Worm (Caenorhabditis elegans) whole organism, mixed stage, embryonic: ENCODE data around the gene F13H8.1.
A peak's percentile ranks its signal among the peaks of the same experiment; 100 is the strongest.

Experiments used
- ces-1 ChIP-seq: fragments of 150-350 bp; optimal IDR thresholded peaks from 2 replicates; lab custom pipeline; 2014; ENCODE audit warnings: missing biosample characterization, missing genetic modification reagents, missing genetic modification characterization
- cnd-1 ChIP-seq: fragments of 200-800 bp; sonication (Bioruptor generic); optimal IDR thresholded peaks from 2 replicates; lab custom pipeline; 2018; ENCODE audit warnings: mild to moderate bottlenecking, missing genetic modification characterization, missing compliant biosample characterization
- lsy-2 ChIP-seq: fragments of 150-350 bp; optimal IDR thresholded peaks from 2 replicates; lab custom pipeline; 2014; ENCODE audit warnings: missing biosample characterization, missing genetic modification characterization
- nhr-237 ChIP-seq: fragments of 150-350 bp; optimal IDR thresholded peaks from 2 replicates; lab custom pipeline; 2014; ENCODE audit warnings: missing biosample characterization, missing genetic modification characterization
- nhr-28 ChIP-seq: fragments of 150-350 bp; optimal IDR thresholded peaks from 2 replicates; lab custom pipeline; 2014; ENCODE audit warnings: missing biosample characterization, missing genetic modification characterization

- TF ChIP-seq lsy-2 (tag; lab: Kevin White, UChicago) (peak; percentile 77), nhr-237 (tag; lab: Kevin White, UChicago) (peak; percentile 44), nhr-28 (tag; lab: Kevin White, UChicago) (no peak), ces-1 (GFP tag; lab: Kevin White, UChicago) (peak; percentile 93), cnd-1 (tag; lab: Kevin White, UChicago) (peak; percentile 12)
Measured at ce11 chrII:6269805-6270414, 13.3 kb upstream of the F13H8.1 start, which contains the start of gene F13H8.2.
